Worm (Caenorhabditis elegans) whole organism, early embryonic: Measurements from ENCODE around the gene C08F11.17.

Experiments
- ceh-36 ChIP-seq: sonication (generic microtip); optimal IDR thresholded peaks from 2 replicates; lab custom pipeline; 2016; ENCODE audit warnings: missing genetic modification characterization, inconsistent platforms, missing compliant biosample characterization
- hmbx-1 ChIP-seq: sonication (generic microtip); optimal IDR thresholded peaks from 2 replicates; lab custom pipeline; 2016; ENCODE audit warnings: mild to moderate bottlenecking, missing genetic modification characterization, missing compliant biosample characterization
- pes-1 ChIP-seq: fragments of 200-800 bp; sonication (Bioruptor generic); IDR thresholded peaks from 2 replicates; pipeline ENCODE4 v1.3.6; 2022; ENCODE audit warnings: missing genetic modification reagents, missing genetic modification characterization, missing compliant biosample characterization

Gene C08F11.17

DNA sequence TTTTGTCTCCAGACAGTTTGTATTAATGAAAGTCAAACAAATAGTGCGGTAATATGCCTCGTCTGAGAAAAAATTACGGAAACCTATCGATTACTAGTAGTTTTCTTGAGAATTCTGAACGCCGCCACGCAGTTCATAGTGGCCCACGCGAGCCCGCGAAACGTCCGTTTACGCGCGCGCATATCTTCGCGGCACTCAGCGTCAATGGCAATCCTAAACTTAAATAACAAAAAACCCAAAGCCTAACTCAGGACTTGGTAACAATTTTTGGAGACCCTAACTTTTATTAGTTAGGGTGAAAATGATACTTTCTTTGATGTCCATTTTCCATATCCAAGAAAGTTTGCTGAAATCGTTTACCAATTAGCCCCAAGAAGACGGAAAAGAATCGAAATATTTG is 48.7 kb downstream of the C08F11.17 start:
- TF ChIP-seq pes-1 (GFP tag; lab: Robert Waterston, UW): no peak

DNA sequence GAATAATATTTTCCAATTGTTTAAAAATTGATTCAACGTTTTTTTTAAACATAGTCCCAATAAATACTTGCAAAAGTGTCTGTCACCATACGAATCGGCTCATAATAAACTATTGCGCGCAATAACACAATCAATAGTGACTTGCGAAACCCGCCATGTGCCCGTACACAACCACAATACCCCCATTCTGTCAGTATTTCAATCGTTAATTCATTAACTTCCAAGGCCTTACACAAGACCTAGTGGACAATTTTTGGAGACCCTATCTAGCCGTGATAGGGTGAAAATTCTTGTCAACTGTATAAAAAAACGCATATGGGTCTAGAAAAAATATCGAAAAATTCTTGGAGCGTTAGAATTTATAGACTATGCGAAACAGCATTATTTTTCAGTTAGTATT is 49.5 kb downstream of the C08F11.17 start:
- no peak for TF ChIP-seq hmbx-1 (tag; lab: Kevin White, UChicago)
- no peak for TF ChIP-seq ceh-36 (tag; lab: Kevin White, UChicago)
- no peak for TF ChIP-seq pes-1 (GFP tag; lab: Robert Waterston, UW)
